Worm (Caenorhabditis elegans): ENCODE results near the gene npr-22.

ce11 chrIV:8512679-8513078 lies 46.6 kb upstream of the npr-22 start, which contains the start of gene C09G4.4:
- TF ChIP-seq sox-4 (tag; optimal IDR thresholded peaks at IDR 0.05) (no peak), pag-3 (tag; optimal IDR thresholded peaks at IDR 0.05; ENCODE audit: borderline replicate concordance) (no peak), ets-4 (tag; optimal IDR thresholded peaks at IDR 0.05) (no peak), tbx-2 (tag; optimal IDR thresholded peaks at IDR 0.05) (no peak), pha-4 (tag; optimal IDR thresholded peaks at IDR 0.05) (no peak), F13H6.1 (tag; optimal IDR thresholded peaks at IDR 0.05) (no peak), elt-2 (tag; optimal IDR thresholded peaks at IDR 0.05) (peak; percentile 15), elt-4 (tag; optimal IDR thresholded peaks at IDR 0.05) (no peak), nfya-1 (tag; optimal IDR thresholded peaks at IDR 0.05) (no peak), sox-2 (GFP tag; IDR thresholded peaks at IDR 0.05) (no peak), ceh-18 (tag; optimal IDR thresholded peaks at IDR 0.05) (no peak), ceh-30 (tag; optimal IDR thresholded peaks at IDR 0.05) (no peak), gmeb-2 (tag; optimal IDR thresholded peaks at IDR 0.05) (no peak), Y22D7AL.16 (tag; optimal IDR thresholded peaks at IDR 0.05) (no peak)
